Worm (Caenorhabditis elegans) whole organism, L3 larva: Measurements from ENCODE around the gene tag-209.

Source experiments
- R02D3.7 ChIP-seq: fragments of 150-350 bp; optimal IDR thresholded peaks from 2 replicates; lab custom pipeline; 2014; ENCODE audit warnings: missing biosample characterization, missing genetic modification characterization
- jun-1 ChIP-seq: fragments of 150-350 bp; optimal IDR thresholded peaks from 2 replicates; lab custom pipeline; 2014; ENCODE audit warnings: missing biosample characterization, missing genetic modification reagents, missing genetic modification characterization
- lin-39 ChIP-seq: fragments of 150-350 bp; optimal IDR thresholded peaks from 2 replicates; lab custom pipeline; 2018; ENCODE audit warnings: missing biosample characterization, missing genetic modification reagents, missing genetic modification characterization
- sea-2 ChIP-seq: fragments of 150-350 bp; sonication (generic microtip); optimal IDR thresholded peaks from 4 replicates; lab custom pipeline; 2014; ENCODE audit warnings: missing biosample characterization, missing genetic modification reagents, missing genetic modification characterization
- snpc-4 ChIP-seq: fragments of 150-350 bp; optimal IDR thresholded peaks from 2 replicates; lab custom pipeline; 2014; ENCODE audit warnings: missing biosample characterization, missing genetic modification characterization

- TF ChIP-seq R02D3.7 (tag; lab: Kevin White, UChicago), result no peak
- TF ChIP-seq jun-1, result no peak
- peak; percentile 84 for TF ChIP-seq lin-39
- TF ChIP-seq sea-2 (GFP tag; lab: Kevin White, UChicago), result no peak
- TF ChIP-seq snpc-4 (tag; lab: Kevin White, UChicago), result no peak
These were observed 42.5 kb downstream of the tag-209 start for ce11 chrII:10829572-10829971.
